Fruit fly (Drosophila melanogaster) whole organism: ENCODE results near the gene yem.

Experiments
- CG8478 ChIP-seq: fragments of >200 bp; optimal IDR thresholded peaks from 2 replicates; lab custom pipeline; 2018; ENCODE audit warnings: inconsistent platforms
- Dll ChIP-seq: fragments of >200 bp; optimal IDR thresholded peaks from 2 replicates; lab custom pipeline; 2017
- pan ChIP-seq: fragments of >200 bp; optimal IDR thresholded peaks from 2 replicates; lab custom pipeline; 2017
- psq ChIP-seq: fragments of >200 bp; optimal IDR thresholded peaks from 2 replicates; lab custom pipeline; 2017
- usp ChIP-seq: fragments of >200 bp; optimal IDR thresholded peaks from 2 replicates; lab custom pipeline; 2017; ENCODE audit warnings: missing biosample characterization, missing genetic modification characterization, mixed read lengths

dm6 chr3R:29072834-29073233 lies 49.8 kb downstream of the yem start:
- TF ChIP-seq psq (lab: Kevin White, UChicago), result no peak
- no peak for TF ChIP-seq Dll (lab: Kevin White, UChicago)
- no peak for TF ChIP-seq pan
- TF ChIP-seq CG8478 (lab: Kevin White, UChicago), result no peak
- no peak for TF ChIP-seq usp (GFP tag; lab: Kevin White, UChicago)
